Fruit fly (Drosophila melanogaster): Measurements from ENCODE around the gene rudhira.

Gene rudhira

DNA sequence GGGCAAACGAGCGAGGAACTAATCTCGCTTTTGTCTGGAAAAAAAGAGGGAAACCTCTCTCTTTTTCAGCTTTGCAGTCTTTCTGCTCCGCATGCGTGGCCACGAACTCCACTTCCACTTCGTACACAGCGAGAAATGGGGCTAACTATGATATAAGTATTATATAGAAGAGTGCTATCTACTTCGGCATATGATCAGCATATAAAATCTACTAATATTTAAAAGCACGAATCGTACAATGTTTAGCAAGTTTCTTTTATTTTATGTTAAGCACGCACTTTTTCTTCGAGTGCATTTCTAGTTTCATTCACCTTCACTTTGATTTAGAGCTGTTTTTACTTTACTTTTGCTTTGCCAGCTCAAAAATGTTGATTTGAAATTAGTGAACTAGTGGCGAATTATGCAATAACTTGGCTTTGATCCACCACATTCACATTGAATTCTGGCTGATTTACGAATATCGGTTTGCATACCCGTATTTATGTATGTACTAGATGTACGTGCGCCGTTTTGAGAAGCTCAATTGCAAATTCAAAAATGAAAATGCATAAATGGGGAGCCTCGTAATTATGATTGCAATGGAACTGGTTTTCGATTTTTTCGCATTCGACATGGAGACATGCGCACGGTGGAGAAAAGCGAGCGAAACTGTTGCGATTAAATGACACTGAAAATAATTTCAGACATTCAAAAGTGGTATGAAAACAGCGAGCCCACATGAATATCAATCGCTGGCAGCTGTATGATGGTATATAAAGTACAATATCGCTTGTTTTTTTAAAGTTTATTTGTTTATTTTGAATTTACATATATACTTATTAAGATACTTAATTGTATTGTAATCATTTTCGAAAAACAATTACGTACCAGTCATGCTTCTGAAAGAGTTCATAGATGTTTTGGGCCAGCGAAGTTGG, 41.1 kb downstream of the rudhira start (continued):
- peak; percentile 92 for TF ChIP-seq Awh (GFP tag; IDR thresholded peaks at IDR 0.05)
- peak; percentile 66 for TF ChIP-seq Dad (GFP tag; optimal IDR thresholded peaks at IDR 0.05)
- TF ChIP-seq Asciz (GFP tag; optimal IDR thresholded peaks at IDR 0.05): peak; percentile 69
- peak; percentile 9 for TF ChIP-seq Atf-2 (GFP tag; optimal IDR thresholded peaks at IDR 0.05)
- no peak for TF ChIP-seq crol (GFP tag; IDR thresholded peaks at IDR 0.05)
- TF ChIP-seq dan (GFP tag; IDR thresholded peaks at IDR 0.05): no peak
- TF ChIP-seq CG10147 (GFP tag; optimal IDR thresholded peaks at IDR 0.05): peak; percentile 19
- TF ChIP-seq ind (GFP tag; optimal IDR thresholded peaks at IDR 0.05): peak; percentile 61
- TF ChIP-seq Sry-β (GFP tag; optimal IDR thresholded peaks at IDR 0.05): no peak
- peak; percentile 71 for TF ChIP-seq Oli (tag; optimal IDR thresholded peaks at IDR 0.05)
- no peak for TF ChIP-seq Poxn (GFP tag; IDR thresholded peaks at IDR 0.05)
- peak; percentile 65 for TF ChIP-seq CG15696 (tag; optimal IDR thresholded peaks at IDR 0.05)
- TF ChIP-seq ftz-f1 (GFP tag; optimal IDR thresholded peaks at IDR 0.05): peak; percentile 35
- TF ChIP-seq Hr39 (optimal IDR thresholded peaks at IDR 0.05): no peak
- peak; percentile 71 for TF ChIP-seq CG8359 (GFP tag; optimal IDR thresholded peaks at IDR 0.05; ENCODE audit: borderline replicate concordance)
- TF ChIP-seq lmd (GFP tag; IDR thresholded peaks at IDR 0.05): peak; percentile 74
- TF ChIP-seq CG17912 (GFP tag; optimal IDR thresholded peaks at IDR 0.05): peak; percentile 70
- peak; percentile 59 for TF ChIP-seq NK7.1 (GFP tag; optimal IDR thresholded peaks at IDR 0.05)
- peak; percentile 68 for TF ChIP-seq CG15269 (tag; optimal IDR thresholded peaks at IDR 0.05)
- TF ChIP-seq CG31224 (GFP tag; IDR thresholded peaks at IDR 0.05): peak; percentile 52
- TF ChIP-seq gcm2 (GFP tag; optimal IDR thresholded peaks at IDR 0.05): no peak
- 0 out of 2 replicates have a peak, but pooled peaks have one; percentile 17 for TF ChIP-seq CG43689 (GFP tag; IDR thresholded peaks at IDR 0.05)
- TF ChIP-seq fu2 (GFP tag; optimal IDR thresholded peaks at IDR 0.05): no peak
- TF ChIP-seq CG1233 (GFP tag; optimal IDR thresholded peaks at IDR 0.05): peak; percentile 89
- peak; percentile 26 for TF ChIP-seq CG6813 (GFP tag; optimal IDR thresholded peaks at IDR 0.05)
- TF ChIP-seq Side (GFP tag; optimal IDR thresholded peaks at IDR 0.05): peak; percentile 78
- peak; percentile 21 for TF ChIP-seq CG33213 (GFP tag; optimal IDR thresholded peaks at IDR 0.05)
- peak; percentile 78 for TF ChIP-seq CG12391 (tag; optimal IDR thresholded peaks at IDR 0.05)
- TF ChIP-seq CG9215 (GFP tag; IDR thresholded peaks at IDR 0.05): peak; percentile 53; the same call in 1 of the 2 replicates
- TF ChIP-seq sens (GFP tag): peak; percentile 98
- TF ChIP-seq Vsx1 (GFP tag; optimal IDR thresholded peaks at IDR 0.05): peak; percentile 47
- peak; percentile 36 for TF ChIP-seq CG7928 (GFP tag; optimal IDR thresholded peaks at IDR 0.05)
- peak; percentile 69 for TF ChIP-seq H2.0 (GFP tag; IDR thresholded peaks at IDR 0.05)
- TF ChIP-seq CG10321 (GFP tag; IDR thresholded peaks at IDR 0.05): no peak; the same call in 1 of the 2 replicates
- no peak for TF ChIP-seq wdn (GFP tag; IDR thresholded peaks at IDR 0.05)
- peak; percentile 55 for TF ChIP-seq eyg (GFP tag; optimal IDR thresholded peaks at IDR 0.05)
- peak; percentile 76 for TF ChIP-seq dimm (GFP tag; IDR thresholded peaks at IDR 0.05)
- TF ChIP-seq psq (GFP tag; optimal IDR thresholded peaks at IDR 0.05): no peak
- peak; percentile 97 for TF ChIP-seq Med (GFP tag)
- peak; percentile 69 for TF ChIP-seq fd64A (GFP tag; optimal IDR thresholded peaks at IDR 0.05)
- TF ChIP-seq amos (GFP tag; IDR thresholded peaks at IDR 0.05; ENCODE audit: partially characterized antibody): no peak
- peak; percentile 60 for TF ChIP-seq NfI (GFP tag; optimal IDR thresholded peaks at IDR 0.05)
- TF ChIP-seq NC2β (GFP tag; optimal IDR thresholded peaks at IDR 0.05): peak; percentile 51
- peak; percentile 49 for TF ChIP-seq CG2120 (GFP tag; optimal IDR thresholded peaks at IDR 0.05)
- no peak for TF ChIP-seq her (GFP tag; optimal IDR thresholded peaks at IDR 0.05)
- TF ChIP-seq CG11504 (tag; optimal IDR thresholded peaks at IDR 0.05): peak; percentile 89
- peak; percentile 45 for TF ChIP-seq CG4360 (GFP tag; IDR thresholded peaks at IDR 0.05)
- no peak for TF ChIP-seq CHES-1-like (GFP tag; optimal IDR thresholded peaks at IDR 0.05)
- no peak for TF ChIP-seq ash1 (GFP tag; optimal IDR thresholded peaks at IDR 0.05)
- peak; percentile 32 for TF ChIP-seq sqz (GFP tag; optimal IDR thresholded peaks at IDR 0.05)

Measured in whole organism, embryonic.